Worm (Caenorhabditis elegans): ENCODE results near the gene F59C12.3.

- TF ChIP-seq unc-39 (tag; optimal IDR thresholded peaks at IDR 0.05) (no peak), elt-3 (tag; optimal IDR thresholded peaks at IDR 0.05) (no peak), snpc-4 (tag; optimal IDR thresholded peaks at IDR 0.05) (no peak), nhr-23 (tag; optimal IDR thresholded peaks at IDR 0.05) (no peak), ama-1 (optimal IDR thresholded peaks at IDR 0.05) (no peak), zag-1 (tag; optimal IDR thresholded peaks at IDR 0.05) (no peak), ceh-82 (tag; optimal IDR thresholded peaks at IDR 0.05) (no peak), lin-39 (tag; optimal IDR thresholded peaks at IDR 0.05) (no peak)
Measured at ce11 chrX:16644889-16645288, 35.6 kb upstream of the F59C12.3 start.

Measured in whole organism, L2 larva.